Worm (Caenorhabditis elegans): ENCODE data around the gene Y69H2.10.

- TF ChIP-seq W03F9.2 (tag; optimal IDR thresholded peaks at IDR 0.05): no peak
- no peak for TF ChIP-seq him-1 (tag; optimal IDR thresholded peaks at IDR 0.05)
Measured at ce11 chrV:18711362-18711761, 41.2 kb downstream of the Y69H2.10 start.

Measured in whole organism, L4/young adult.